Worm (Caenorhabditis elegans): Measurements from ENCODE around the gene ttr-7.
A peak's percentile ranks its signal among the peaks of the same experiment; 100 is the strongest.

The ttr-7 gene

ce11 chrIII:599279-599678, 6.5 kb upstream of the ttr-7 start:
- no peak for TF ChIP-seq Y5F2A.4 (GFP tag; optimal IDR thresholded peaks at IDR 0.05)
- no peak for TF ChIP-seq ctbp-1 (GFP tag; IDR thresholded peaks at IDR 0.05)
- no peak for TF ChIP-seq lim-7 (GFP tag; IDR thresholded peaks at IDR 0.05)
- no peak for TF ChIP-seq skn-1 (tag; optimal IDR thresholded peaks at IDR 0.05)
- no peak for TF ChIP-seq daf-8 (GFP tag; IDR thresholded peaks at IDR 0.05)
- no peak for TF ChIP-seq nhr-6 (tag; optimal IDR thresholded peaks at IDR 0.05)
- no peak for TF ChIP-seq R02D3.7 (tag; optimal IDR thresholded peaks at IDR 0.05)
- TF ChIP-seq nhr-48 (tag; optimal IDR thresholded peaks at IDR 0.05) = no peak
- no peak for TF ChIP-seq dmd-8 (GFP tag; IDR thresholded peaks at IDR 0.05)
- no peak for TF ChIP-seq spr-1 (tag; optimal IDR thresholded peaks at IDR 0.05)
- TF ChIP-seq egl-43 (GFP tag; IDR thresholded peaks at IDR 0.05) = no peak
- no peak for TF ChIP-seq ceh-44 (GFP tag; IDR thresholded peaks at IDR 0.05)
- no peak for TF ChIP-seq cey-2 (tag; optimal IDR thresholded peaks at IDR 0.05; ENCODE audit: borderline replicate concordance, insufficient read depth)
- TF ChIP-seq ceh-20 (GFP tag; IDR thresholded peaks at IDR 0.05) = no peak
- no peak for TF ChIP-seq nhr-237 (tag; optimal IDR thresholded peaks at IDR 0.05)
- TF ChIP-seq zip-2 (tag; optimal IDR thresholded peaks at IDR 0.05) = no peak
- TF ChIP-seq zip-11 (GFP tag; IDR thresholded peaks at IDR 0.05) = no peak
- TF ChIP-seq rbr-2 (tag; optimal IDR thresholded peaks at IDR 0.05) = no peak
- no peak for TF ChIP-seq ces-1 (GFP tag; optimal IDR thresholded peaks at IDR 0.05)
- TF ChIP-seq lin-29 (GFP tag; IDR thresholded peaks at IDR 0.05) = no peak
- TF ChIP-seq lin-38 (GFP tag; IDR thresholded peaks at IDR 0.05) = no peak
- TF ChIP-seq daf-16 (GFP tag; optimal IDR thresholded peaks at IDR 0.05) = no peak
- peak; percentile 72 for TF ChIP-seq daf-16 (tag; optimal IDR thresholded peaks at IDR 0.05)
- no peak for TF ChIP-seq gei-8 (GFP tag; optimal IDR thresholded peaks at IDR 0.05)
- no peak for TF ChIP-seq mdt-29 (GFP tag; IDR thresholded peaks at IDR 0.05)
- no peak for TF ChIP-seq ZK337.2 (GFP tag; IDR thresholded peaks at IDR 0.05)
- no peak for TF ChIP-seq fos-1 (tag; optimal IDR thresholded peaks at IDR 0.05)
- TF ChIP-seq jun-1 (tag; optimal IDR thresholded peaks at IDR 0.05) = no peak
- TF ChIP-seq mes-2 (tag; optimal IDR thresholded peaks at IDR 0.05; ENCODE audit: poor library complexity, severe bottlenecking) = peak; percentile 31
- TF ChIP-seq tra-1 (GFP tag; IDR thresholded peaks at IDR 0.05) = no peak
- TF ChIP-seq nhr-102 (tag; optimal IDR thresholded peaks at IDR 0.05) = peak; percentile 23
- no peak for TF ChIP-seq nhr-11 (tag; optimal IDR thresholded peaks at IDR 0.05)
- no peak for TF ChIP-seq arid-1 (GFP tag; conservative IDR thresholded peaks at IDR 0.05)
- TF ChIP-seq dve-1 (tag; optimal IDR thresholded peaks at IDR 0.05; ENCODE audit: insufficient read depth) = peak; percentile 70
- no peak for TF ChIP-seq ztf-7 (tag; optimal IDR thresholded peaks at IDR 0.05)
- no peak for TF ChIP-seq mxl-3 (GFP tag; optimal IDR thresholded peaks at IDR 0.05)
- TF ChIP-seq hif-1 (tag; optimal IDR thresholded peaks at IDR 0.05) = no peak
- TF ChIP-seq Y75B8A.6 (GFP tag; IDR thresholded peaks at IDR 0.05) = no peak
- TF ChIP-seq madf-5 (GFP tag; IDR thresholded peaks at IDR 0.05) = no peak
- no peak for TF ChIP-seq lin-1 (GFP tag; IDR thresholded peaks at IDR 0.05)
- TF ChIP-seq pha-4 (GFP tag; IDR thresholded peaks at IDR 0.05) = 0 out of 2 replicates have a peak, but pooled peaks have one; percentile 35
- TF ChIP-seq pha-4 (tag; optimal IDR thresholded peaks at IDR 0.05) = no peak
- TF ChIP-seq daf-19 (GFP tag; conservative IDR thresholded peaks at IDR 0.05) = no peak
- TF ChIP-seq mxl-2 (GFP tag; conservative IDR thresholded peaks at IDR 0.05) = no peak
- no peak for TF ChIP-seq nhr-41 (GFP tag; IDR thresholded peaks at IDR 0.05)
- TF ChIP-seq F37D6.2 (tag; optimal IDR thresholded peaks at IDR 0.05) = no peak
- no peak for TF ChIP-seq saeg-2 (GFP tag; IDR thresholded peaks at IDR 0.05)
- no peak for TF ChIP-seq F10B5.3 (tag; optimal IDR thresholded peaks at IDR 0.05)
- no peak for TF ChIP-seq hmg-1.1 (GFP tag; IDR thresholded peaks at IDR 0.05)
- TF ChIP-seq ceh-32 (tag; optimal IDR thresholded peaks at IDR 0.05; ENCODE audit: poor library complexity) = no peak
- no peak for TF ChIP-seq F44E2.7 (GFP tag; IDR thresholded peaks at IDR 0.05)
- no peak for TF ChIP-seq hlh-30 (tag; optimal IDR thresholded peaks at IDR 0.05; ENCODE audit: insufficient read depth)

Measured in whole organism, L4 larva.